Fruit fly (Drosophila melanogaster) whole organism, wandering third instar larva: ENCODE results near the gene asf1.
A peak's percentile ranks its signal among the peaks of the same experiment; 100 is the strongest.

Experiments
- Hnf4 ChIP-seq: fragments of 200-800 bp; sonication (Bioruptor generic); optimal IDR thresholded peaks from 2 replicates; lab custom pipeline; 2016; ENCODE audit warnings: missing biosample characterization, mild to moderate bottlenecking, missing genetic modification characterization
- Jra ChIP-seq: sonication (Bioruptor generic); optimal IDR thresholded peaks from 2 replicates; lab custom pipeline; 2016; ENCODE audit warnings: missing biosample characterization, missing genetic modification characterization
- br ChIP-seq: fragments of 200-800 bp; sonication (Bioruptor generic); optimal IDR thresholded peaks from 2 replicates; lab custom pipeline; 2016; ENCODE audit warnings: missing biosample characterization, missing genetic modification characterization
- rgr ChIP-seq: fragments of 200-800 bp; sonication (Bioruptor generic); optimal IDR thresholded peaks from 3 replicates; lab custom pipeline; 2016; ENCODE audit warnings: missing biosample characterization, mild to moderate bottlenecking, missing genetic modification characterization
- sage ChIP-seq: fragments of 200-800 bp; sonication (Bioruptor generic); optimal IDR thresholded peaks from 2 replicates; lab custom pipeline; 2016; ENCODE audit warnings: missing biosample characterization, mild to moderate bottlenecking, missing genetic modification characterization

- TF ChIP-seq Jra (GFP tag; lab: Kevin White, UChicago) = peak; percentile 100
- peak; percentile 100 for TF ChIP-seq sage (GFP tag; lab: Kevin White, UChicago)
- peak; percentile 100 for TF ChIP-seq Hnf4 (GFP tag; lab: Kevin White, UChicago)
- peak; percentile 100 for TF ChIP-seq rgr (GFP tag; lab: Kevin White, UChicago)
- TF ChIP-seq br = peak; percentile 100
Observed at dm6 chr3L:19590422-19590821, 28.3 kb upstream of the asf1 start, which contains the start of gene CG14100.
